Worm (Caenorhabditis elegans): Measurements from ENCODE around the gene mccc-1.

ce11 chrIV:9849624-9850023 lies 34.7 kb upstream of the mccc-1 start, which contains the start of gene K07F5.8:
- TF ChIP-seq pha-4 (GFP tag; IDR thresholded peaks at IDR 0.05) (no peak), pha-4 (tag; optimal IDR thresholded peaks at IDR 0.05) (no peak), lin-13 (GFP tag; optimal IDR thresholded peaks at IDR 0.05) (no peak), zag-1 (tag; optimal IDR thresholded peaks at IDR 0.05) (no peak), nhr-237 (tag; optimal IDR thresholded peaks at IDR 0.05) (no peak)

Measured in whole organism, L4 larva.